Worm (Caenorhabditis elegans) whole organism, young adult: ENCODE data around the gene C25G4.2.

Source experiments
- C17E4.6 ChIP-seq: fragments of 200-800 bp; sonication (Bioruptor generic); IDR thresholded peaks from 2 replicates; pipeline ENCODE4 v1.3.6; 2022; ENCODE audit warnings: missing genetic modification reagents, missing genetic modification characterization, missing compliant biosample characterization
- F10E7.11 ChIP-seq: sonication (generic microtip); optimal IDR thresholded peaks from 2 replicates; lab custom pipeline; 2017; ENCODE audit warnings: mild to moderate bottlenecking, missing genetic modification characterization, moderate library complexity, missing compliant biosample characterization
- F37B4.10 ChIP-seq: fragments of 200-800 bp; sonication (Bioruptor generic); IDR thresholded peaks from 2 replicates; pipeline ENCODE4 v1.3.6; 2022; ENCODE audit warnings: missing genetic modification characterization, missing compliant biosample characterization
- F39B2.1 ChIP-seq: fragments of 200-800 bp; sonication (Bioruptor generic); IDR thresholded peaks from 2 replicates; pipeline ENCODE4 v1.3.6; 2022; ENCODE audit warnings: missing genetic modification reagents, missing genetic modification characterization, missing compliant biosample characterization
- F52B5.7 ChIP-seq: sonication (generic microtip); optimal IDR thresholded peaks from 2 replicates; lab custom pipeline; 2016; ENCODE audit warnings: mild to moderate bottlenecking, missing genetic modification characterization, missing compliant biosample characterization
- F57C9.4 ChIP-seq: sonication (generic microtip); optimal IDR thresholded peaks from 2 replicates; lab custom pipeline; 2017; ENCODE audit warnings: mild to moderate bottlenecking, missing genetic modification characterization, missing compliant biosample characterization
- K11D2.4 ChIP-seq: fragments of 200-800 bp; sonication (Bioruptor generic); IDR thresholded peaks from 2 replicates; pipeline ENCODE4 v1.3.6; 2022; ENCODE audit warnings: missing genetic modification reagents, missing genetic modification characterization, missing compliant biosample characterization
- Y53G8AR.9 ChIP-seq: fragments of 200-800 bp; sonication (Bioruptor generic); conservative IDR thresholded peaks from 2 replicates; pipeline ENCODE4 v1.3.6; 2022; ENCODE audit warnings: missing genetic modification reagents, missing genetic modification characterization, missing compliant biosample characterization
- Y56A3A.18 ChIP-seq: fragments of 200-800 bp; sonication (Bioruptor generic); IDR thresholded peaks from 2 replicates; pipeline ENCODE4 v1.3.6; 2022; ENCODE audit warnings: missing genetic modification reagents, missing genetic modification characterization, missing compliant biosample characterization
- Y79H2A.3 ChIP-seq: fragments of 200-800 bp; sonication (Bioruptor generic); conservative IDR thresholded peaks from 2 replicates; pipeline ENCODE4 v1.3.6; 2022; ENCODE audit warnings: missing genetic modification reagents, missing genetic modification characterization, missing compliant biosample characterization
- ZK185.1 ChIP-seq: sonication (generic microtip); optimal IDR thresholded peaks from 2 replicates; lab custom pipeline; 2016; ENCODE audit warnings: mild to moderate bottlenecking, missing genetic modification characterization, missing compliant biosample characterization; ENCODE audit not compliant: poor library complexity, severe bottlenecking
- cebp-1 ChIP-seq, 2 experiments: fragments of 200-800 bp in 1 of 2; sonication (Bioruptor generic) in 1 of 2; sonication (generic microtip) in 1 of 2; IDR thresholded peaks in 1 of 2; optimal IDR thresholded peaks in 1 of 2; 2 replicates each; pipeline versions ENCODE4 v1.3.6 to Lab custom; 2017 to 2022; ENCODE audit warnings: missing compliant biosample characterization in 2 of 2, missing genetic modification characterization in 2 of 2, mild to moderate bottlenecking in 1 of 2, missing genetic modification reagents in 1 of 2, moderate library complexity in 1 of 2
- ceh-100 ChIP-seq: fragments of 200-800 bp; sonication (Bioruptor generic); IDR thresholded peaks from 2 replicates; pipeline ENCODE4 v1.3.6; 2022; ENCODE audit warnings: missing genetic modification reagents, missing genetic modification characterization, missing compliant biosample characterization
- ceh-40 ChIP-seq: fragments of 200-800 bp; sonication (Bioruptor generic); IDR thresholded peaks from 2 replicates; pipeline ENCODE4 v1.3.6; 2022; ENCODE audit warnings: missing genetic modification characterization, missing compliant biosample characterization
- ceh-91 ChIP-seq: fragments of 200-800 bp; sonication (Bioruptor generic); IDR thresholded peaks from 2 replicates; pipeline ENCODE4 v1.3.6; 2022; ENCODE audit warnings: missing genetic modification reagents, missing genetic modification characterization, missing compliant biosample characterization
- gei-17 ChIP-seq: fragments of 200-800 bp; sonication (Bioruptor generic); optimal IDR thresholded peaks from 2 replicates; lab custom pipeline; 2018; ENCODE audit warnings: mild to moderate bottlenecking, missing genetic modification characterization, missing compliant biosample characterization
- him-1 ChIP-seq: sonication (generic microtip); optimal IDR thresholded peaks from 2 replicates; lab custom pipeline; 2016; ENCODE audit warnings: missing genotype, missing genetic modification reagents, missing genetic modification characterization, missing compliant biosample characterization
- hlh-26 ChIP-seq: fragments of 200-800 bp; sonication (Bioruptor generic); conservative IDR thresholded peaks from 2 replicates; pipeline ENCODE4 v1.3.6; 2022; ENCODE audit warnings: missing genetic modification reagents, missing genetic modification characterization, missing compliant biosample characterization
- hsf-1 ChIP-seq: fragments of 200-800 bp; sonication (Bioruptor generic); IDR thresholded peaks from 2 replicates; pipeline ENCODE4 v1.3.6; 2022; ENCODE audit warnings: missing genetic modification reagents, missing genetic modification characterization, missing compliant biosample characterization
- lag-1 ChIP-seq: fragments of 200-800 bp; sonication (Bioruptor generic); IDR thresholded peaks from 2 replicates; pipeline ENCODE4 v1.3.6; 2022; ENCODE audit warnings: missing genetic modification reagents, missing genetic modification characterization, missing compliant biosample characterization
- lin-26 ChIP-seq: fragments of 200-800 bp; sonication (Bioruptor generic); IDR thresholded peaks from 2 replicates; pipeline ENCODE4 v1.3.6; 2022; ENCODE audit warnings: missing genetic modification reagents, missing genetic modification characterization, missing compliant biosample characterization
- lsl-1 ChIP-seq: fragments of 200-800 bp; sonication (Bioruptor generic); optimal IDR thresholded peaks from 2 replicates; lab custom pipeline; 2018; ENCODE audit warnings: mild to moderate bottlenecking, missing genetic modification characterization, moderate library complexity, missing compliant biosample characterization
- lsy-27 ChIP-seq: sonication (generic microtip); optimal IDR thresholded peaks from 2 replicates; lab custom pipeline; 2017; ENCODE audit warnings: missing genetic modification characterization, mild to moderate bottlenecking, missing compliant biosample characterization, antibody characterized with exemption, missing genotype, borderline replicate concordance; ENCODE audit not compliant: insufficient read depth
- madf-10 ChIP-seq: sonication (generic microtip); optimal IDR thresholded peaks from 2 replicates; lab custom pipeline; 2016; ENCODE audit warnings: mild to moderate bottlenecking, missing genetic modification characterization, missing compliant biosample characterization
- madf-3 ChIP-seq: fragments of 200-800 bp; sonication (Bioruptor generic); IDR thresholded peaks from 2 replicates; pipeline ENCODE4 v1.3.6; 2022; ENCODE audit warnings: missing genetic modification reagents, missing genetic modification characterization, missing compliant biosample characterization
- madf-6 ChIP-seq: fragments of 200-800 bp; sonication (Bioruptor generic); IDR thresholded peaks from 2 replicates; pipeline ENCODE4 v1.3.6; 2022; ENCODE audit warnings: missing genetic modification reagents, missing genetic modification characterization, missing compliant biosample characterization
- mcd-1 ChIP-seq: fragments of 200-800 bp; sonication (Bioruptor generic); IDR thresholded peaks from 2 replicates; pipeline ENCODE4 v1.3.6; 2022; ENCODE audit warnings: missing genetic modification reagents, missing genetic modification characterization, missing compliant biosample characterization
- nfya-2 ChIP-seq: fragments of 200-800 bp; sonication (Bioruptor generic); IDR thresholded peaks from 2 replicates; pipeline ENCODE4 v1.3.6; 2022; ENCODE audit warnings: missing genetic modification reagents, missing genetic modification characterization, missing compliant biosample characterization
- nfyb-1 ChIP-seq: fragments of 200-800 bp; sonication (Bioruptor generic); IDR thresholded peaks from 2 replicates; pipeline ENCODE4 v1.3.6; 2022; ENCODE audit warnings: missing genetic modification reagents, missing genetic modification characterization, missing compliant biosample characterization
- nhr-27 ChIP-seq: fragments of 200-800 bp; sonication (Bioruptor generic); optimal IDR thresholded peaks from 2 replicates; lab custom pipeline; 2018; ENCODE audit warnings: mild to moderate bottlenecking, missing genetic modification characterization, moderate library complexity, missing compliant biosample characterization
- nhr-90 ChIP-seq: sonication (generic microtip); optimal IDR thresholded peaks from 2 replicates; lab custom pipeline; 2016; ENCODE audit warnings: missing genotype, mild to moderate bottlenecking, missing genetic modification characterization, missing compliant biosample characterization
- pbrm-1 ChIP-seq: fragments of 200-800 bp; sonication (Bioruptor generic); IDR thresholded peaks from 2 replicates; pipeline ENCODE4 v1.3.6; 2022; ENCODE audit warnings: missing genetic modification reagents, missing genetic modification characterization, missing compliant biosample characterization
- rcor-1 ChIP-seq: fragments of 200-800 bp; sonication (Bioruptor generic); IDR thresholded peaks from 2 replicates; pipeline ENCODE4 v1.3.6; 2022; ENCODE audit warnings: missing genetic modification reagents, missing genetic modification characterization, missing compliant biosample characterization
- rpc-1 ChIP-seq, 2 experiments: fragments of 150-350 bp in 1 of 2; sonication (generic microtip) in 1 of 2; optimal IDR thresholded peaks; 2 replicates each; lab custom pipeline; 2014 to 2018; ENCODE audit warnings: missing biosample characterization in 1 of 2, missing genetic modification characterization in 1 of 2, missing genetic modification reagents in 1 of 2, missing genotype in 1 of 2
- sdz-38 ChIP-seq: sonication (generic microtip); optimal IDR thresholded peaks from 2 replicates; lab custom pipeline; 2016; ENCODE audit warnings: missing genotype, missing genetic modification characterization, missing compliant biosample characterization
- sea-2 ChIP-seq: fragments of 200-800 bp; sonication (Bioruptor generic); IDR thresholded peaks from 2 replicates; pipeline ENCODE4 v1.3.6; 2022; ENCODE audit warnings: missing genetic modification characterization, missing compliant biosample characterization
- snpc-1.1 ChIP-seq: sonication (generic microtip); optimal IDR thresholded peaks from 2 replicates; lab custom pipeline; 2017; ENCODE audit warnings: missing genetic modification characterization, mild to moderate bottlenecking, missing compliant biosample characterization, antibody characterized with exemption, moderate library complexity, missing genotype, missing genetic modification reagents; ENCODE audit not compliant: insufficient read depth
- snpc-1.3 ChIP-seq: sonication (generic microtip); optimal IDR thresholded peaks from 2 replicates; lab custom pipeline; 2017; ENCODE audit warnings: missing genetic modification characterization, mild to moderate bottlenecking, missing compliant biosample characterization, antibody characterized with exemption, moderate library complexity, missing genotype, missing genetic modification reagents; ENCODE audit not compliant: insufficient read depth
- somi-1 ChIP-seq: fragments of 200-800 bp; sonication (Bioruptor generic); optimal IDR thresholded peaks from 2 replicates; lab custom pipeline; 2018; ENCODE audit warnings: mild to moderate bottlenecking, missing genetic modification characterization, missing compliant biosample characterization
- tbp1 ChIP-seq: fragments of 200-800 bp; sonication (Bioruptor generic); optimal IDR thresholded peaks from 2 replicates; lab custom pipeline; 2018; ENCODE audit warnings: mild to moderate bottlenecking, missing genetic modification characterization, missing compliant biosample characterization
- zfh-2 ChIP-seq: fragments of 200-800 bp; sonication (Bioruptor generic); conservative IDR thresholded peaks from 2 replicates; pipeline ENCODE4 v1.3.6; 2022; ENCODE audit warnings: missing genetic modification reagents, missing genetic modification characterization, missing compliant biosample characterization
- ztf-26 ChIP-seq: sonication (generic microtip); optimal IDR thresholded peaks from 2 replicates; lab custom pipeline; 2017; ENCODE audit warnings: missing genetic modification characterization, missing compliant biosample characterization
- ztf-6 ChIP-seq: fragments of 200-800 bp; sonication (Bioruptor generic); IDR thresholded peaks from 2 replicates; pipeline ENCODE4 v1.3.6; 2022; ENCODE audit warnings: missing genetic modification reagents, missing genetic modification characterization, missing compliant biosample characterization

C25G4.2 gene

ce11 chrIV:12417536-12418195 lies 26.2 kb downstream of the C25G4.2 start, which contains the start of gene F08G5.3 (continued):
- peak; percentile 77 for TF ChIP-seq nhr-90 (tag; lab: Kevin White, UChicago)
- no peak for TF ChIP-seq sdz-38 (tag; lab: Kevin White, UChicago)
- peak; percentile 78 for TF ChIP-seq snpc-1.1 (tag; lab: Kevin White, UChicago)
- peak; percentile 43 for TF ChIP-seq lsl-1 (GFP tag; lab: Kevin White, UChicago)
- TF ChIP-seq Y79H2A.3 (GFP tag; lab: Robert Waterston, UW), result no peak
- TF ChIP-seq zfh-2, result no peak
- peak; percentile 88 for TF ChIP-seq him-1
- 0 out of 2 replicates have a peak, but pooled peaks have one; percentile 62 for TF ChIP-seq Y56A3A.18 (GFP tag; lab: Robert Waterston, UW)
- 0 out of 2 replicates have a peak, but pooled peaks have one; percentile 47 for TF ChIP-seq madf-3
- no peak for TF ChIP-seq Y53G8AR.9 (GFP tag; lab: Robert Waterston, UW)
- 0 out of 2 replicates have a peak, but pooled peaks have one; percentile 28 for TF ChIP-seq ceh-100 (GFP tag; lab: Robert Waterston, UW)
- peak; percentile 22; the same call in 1 of the 2 replicates for TF ChIP-seq rcor-1 (GFP tag; lab: Robert Waterston, UW)
- TF ChIP-seq F39B2.1 (GFP tag; lab: Robert Waterston, UW), result no peak
- peak; percentile 95 for TF ChIP-seq rpc-1 (optimal IDR thresholded peaks at IDR 0.05; lab: Kevin White, UChicago)
- peak; percentile 95 for TF ChIP-seq rpc-1 (tag; optimal IDR thresholded peaks at IDR 0.05; lab: Kevin White, UChicago)
- peak; percentile 26 for TF ChIP-seq ztf-26 (tag; lab: Kevin White, UChicago)
- no peak for TF ChIP-seq F57C9.4 (tag; lab: Kevin White, UChicago)
- TF ChIP-seq lsy-27 (tag; lab: Kevin White, UChicago), result no peak
- peak; percentile 63 for TF ChIP-seq ZK185.1 (tag; lab: Kevin White, UChicago)
- TF ChIP-seq madf-10 (tag; lab: Kevin White, UChicago), result peak; percentile 64
- TF ChIP-seq nfyb-1 (GFP tag; lab: Robert Waterston, UW), result peak; percentile 84
- peak; percentile 43 for TF ChIP-seq F52B5.7 (tag; lab: Kevin White, UChicago)
- TF ChIP-seq ztf-6, result no peak
- TF ChIP-seq snpc-1.3 (tag; lab: Kevin White, UChicago), result peak; percentile 74
- no peak for TF ChIP-seq sea-2 (GFP tag; lab: Robert Waterston, UW)
- 0 out of 2 replicates have a peak, but pooled peaks have one; percentile 59 for TF ChIP-seq F37B4.10 (GFP tag; lab: Robert Waterston, UW)
- no peak for TF ChIP-seq K11D2.4
- peak; percentile 77 for TF ChIP-seq pbrm-1 (GFP tag; lab: Robert Waterston, UW)
- TF ChIP-seq nhr-27, result no peak
- TF ChIP-seq, all 124 proteins: peak for 76

- TF ChIP-seq ceh-40 (GFP tag; lab: Robert Waterston, UW), result no peak
- no peak for TF ChIP-seq lag-1 (GFP tag; lab: Robert Waterston, UW)
- peak; percentile 77 for TF ChIP-seq lin-26 (GFP tag; lab: Robert Waterston, UW)
- TF ChIP-seq madf-6 (GFP tag; lab: Robert Waterston, UW), result peak; percentile 40
- no peak for TF ChIP-seq F10E7.11 (tag; lab: Kevin White, UChicago)
- TF ChIP-seq pbrm-1 (GFP tag; lab: Robert Waterston, UW), result no peak
- TF ChIP-seq C17E4.6 (GFP tag; lab: Robert Waterston, UW), result no peak
- no peak for TF ChIP-seq ceh-91 (GFP tag; lab: Robert Waterston, UW)
- peak; percentile 92 for TF ChIP-seq tbp1 (GFP tag; lab: Kevin White, UChicago)
- peak; percentile 40; the same call in 1 of the 2 replicates for TF ChIP-seq mcd-1 (GFP tag; lab: Robert Waterston, UW)
- TF ChIP-seq cebp-1 (GFP tag; IDR thresholded peaks at IDR 0.05; lab: Robert Waterston, UW), result no peak
- TF ChIP-seq cebp-1 (tag; optimal IDR thresholded peaks at IDR 0.05; lab: Kevin White, UChicago), result peak; percentile 44
- no peak for TF ChIP-seq Y53G8AR.9 (GFP tag; lab: Robert Waterston, UW)
- no peak for TF ChIP-seq ztf-6
- TF ChIP-seq hsf-1, result peak; percentile 59; the same call in 1 of the 2 replicates
- no peak for TF ChIP-seq hlh-26 (GFP tag; lab: Robert Waterston, UW)
- TF ChIP-seq gei-17, result no peak
- no peak for TF ChIP-seq somi-1
- no peak for TF ChIP-seq nfya-2 (GFP tag; lab: Robert Waterston, UW)
Measured at ce11 chrIV:12416629-12417404, 27.0 kb downstream of the C25G4.2 start.
